Comparison of ENCODE assay signal across 1 fruit fly cellular context in genomic region chrX:3097008-3097407, dm6.
TF ChIP-seq lines count a peak whose summit lies in the region.

No protein-coding gene starts in this region.

TF ChIP-seq in whole organism, embryonic, 481 proteins besides CTCF, POLR2A, EP300 and RAD21 (continued from another document and continues in another):
- peak; percentile 76 for TF ChIP-seq CG11560 (tag; IDR thresholded peaks at IDR 0.05; lab: Robert Waterston, UW)
- peak; percentile 90 for TF ChIP-seq CG13775 (GFP tag; optimal IDR thresholded peaks at IDR 0.05; lab: Kevin White, UChicago)
- TF ChIP-seq Gug (GFP tag; IDR thresholded peaks at IDR 0.05; lab: Robert Waterston, UW), result peak; percentile 90
- peak; percentile 93 for TF ChIP-seq CG12219 (GFP tag; optimal IDR thresholded peaks at IDR 0.05; lab: Kevin White, UChicago)
- no peak for TF ChIP-seq Bgb (GFP tag; IDR thresholded peaks at IDR 0.05; lab: Robert Waterston, UW; ENCODE audit: partially characterized antibody)
- TF ChIP-seq Bdp1 (GFP tag; optimal IDR thresholded peaks at IDR 0.05; lab: Kevin White, UChicago), result peak; percentile 85
- TF ChIP-seq dimm (GFP tag; IDR thresholded peaks at IDR 0.05; lab: Robert Waterston, UW), result peak; percentile 80
- TF ChIP-seq CG3847 (GFP tag; IDR thresholded peaks at IDR 0.05; lab: Robert Waterston, UW), result peak; percentile 74
- TF ChIP-seq BtbVII (GFP tag; optimal IDR thresholded peaks at IDR 0.05; lab: Kevin White, UChicago), result peak; percentile 65
- TF ChIP-seq CG4360 (GFP tag; IDR thresholded peaks at IDR 0.05; lab: Robert Waterston, UW), result peak; percentile 87
- TF ChIP-seq CG3995 (GFP tag; optimal IDR thresholded peaks at IDR 0.05; lab: Kevin White, UChicago), result peak; percentile 14
- peak; percentile 40 for TF ChIP-seq Hand (GFP tag; optimal IDR thresholded peaks at IDR 0.05; lab: Kevin White, UChicago)
- peak; percentile 94 for TF ChIP-seq ken (GFP tag; IDR thresholded peaks at IDR 0.05; lab: Robert Waterston, UW)
- peak; percentile 95 for TF ChIP-seq CG12391 (tag; optimal IDR thresholded peaks at IDR 0.05; lab: Kevin White, UChicago)
- peak; percentile 83 for TF ChIP-seq Fer3 (tag; optimal IDR thresholded peaks at IDR 0.05; lab: Kevin White, UChicago)
- TF ChIP-seq wdn (GFP tag; IDR thresholded peaks at IDR 0.05; lab: Robert Waterston, UW), result peak; percentile 67; the same call in 1 of the 2 replicates
- peak; percentile 29; the same call in 1 of the 2 replicates for TF ChIP-seq GATAe (GFP tag; conservative IDR thresholded peaks at IDR 0.05; lab: Robert Waterston, UW)
- TF ChIP-seq Tbp (GFP tag; optimal IDR thresholded peaks at IDR 0.05; lab: Kevin White, UChicago), result no peak
- peak in 1 of 2 experiments; percentile 47 for TF ChIP-seq crp (GFP tag; optimal IDR thresholded peaks at IDR 0.05; lab: Kevin White, UChicago)
- peak; percentile 63 for TF ChIP-seq seq (GFP tag; IDR thresholded peaks at IDR 0.05; lab: Robert Waterston, UW)
- peak; percentile 88 for TF ChIP-seq esg (GFP tag; conservative IDR thresholded peaks at IDR 0.05; lab: Robert Waterston, UW)
- peak; percentile 90 for TF ChIP-seq tio (GFP tag; optimal IDR thresholded peaks at IDR 0.05; lab: Kevin White, UChicago)
- TF ChIP-seq hb (GFP tag; IDR thresholded peaks at IDR 0.05; lab: Robert Waterston, UW; ENCODE audit: partially characterized antibody), result no peak
- no peak for TF ChIP-seq amos (GFP tag; IDR thresholded peaks at IDR 0.05; lab: Robert Waterston, UW; ENCODE audit: partially characterized antibody)
- TF ChIP-seq CG16863 (GFP tag; optimal IDR thresholded peaks at IDR 0.05; lab: Kevin White, UChicago), result peak; percentile 96
- peak; percentile 68 for TF ChIP-seq CG10274 (GFP tag; optimal IDR thresholded peaks at IDR 0.05; lab: Kevin White, UChicago)
- peak; percentile 94 for TF ChIP-seq NC2α (GFP tag; optimal IDR thresholded peaks at IDR 0.05; lab: Kevin White, UChicago)
- TF ChIP-seq D19A (tag; optimal IDR thresholded peaks at IDR 0.05; lab: Kevin White, UChicago), result peak; percentile 91
- TF ChIP-seq Side (GFP tag; optimal IDR thresholded peaks at IDR 0.05; lab: Kevin White, UChicago), result peak; percentile 94
- peak; percentile 93 for TF ChIP-seq CG6689 (GFP tag; IDR thresholded peaks at IDR 0.05; lab: Robert Waterston, UW)
- peak; percentile 93 for TF ChIP-seq CG8924 (tag; optimal IDR thresholded peaks at IDR 0.05; lab: Kevin White, UChicago)
- peak; percentile 90 for TF ChIP-seq CG8359 (GFP tag; optimal IDR thresholded peaks at IDR 0.05; lab: Kevin White, UChicago; ENCODE audit: borderline replicate concordance)
- TF ChIP-seq CG1832 (GFP tag; optimal IDR thresholded peaks at IDR 0.05; lab: Kevin White, UChicago), result no peak
- peak; percentile 85 for TF ChIP-seq ro (GFP tag; IDR thresholded peaks at IDR 0.05; lab: Robert Waterston, UW)
- TF ChIP-seq CG32532 (GFP tag; IDR thresholded peaks at IDR 0.05; lab: Robert Waterston, UW), result peak; percentile 77
- TF ChIP-seq Poxn (GFP tag; IDR thresholded peaks at IDR 0.05; lab: Robert Waterston, UW), result no peak
- peak; percentile 83 for TF ChIP-seq sob (GFP tag; IDR thresholded peaks at IDR 0.05; lab: Robert Waterston, UW)
- TF ChIP-seq trem (tag; optimal IDR thresholded peaks at IDR 0.05; lab: Kevin White, UChicago), result peak; percentile 94
- peak; percentile 66 for TF ChIP-seq Jarid2 (GFP tag; optimal IDR thresholded peaks at IDR 0.05; lab: Kevin White, UChicago)
- TF ChIP-seq vvl (GFP tag; IDR thresholded peaks at IDR 0.05; lab: Robert Waterston, UW), result peak; percentile 97
- peak; percentile 48 for TF ChIP-seq fd3F (GFP tag; optimal IDR thresholded peaks at IDR 0.05; lab: Kevin White, UChicago)
- no peak for TF ChIP-seq HLH4C (GFP tag; IDR thresholded peaks at IDR 0.05; lab: Robert Waterston, UW; ENCODE audit: partially characterized antibody)
- TF ChIP-seq Dip3 (GFP tag; optimal IDR thresholded peaks at IDR 0.05; lab: Kevin White, UChicago), result peak; percentile 74
- peak; percentile 89 for TF ChIP-seq pb (GFP tag; optimal IDR thresholded peaks at IDR 0.05; lab: Kevin White, UChicago)
- no peak for TF ChIP-seq CG2129 (GFP tag; IDR thresholded peaks at IDR 0.05; lab: Robert Waterston, UW; ENCODE audit: partially characterized antibody)
- peak; percentile 83 for TF ChIP-seq Bteb2 (GFP tag; optimal IDR thresholded peaks at IDR 0.05; lab: Kevin White, UChicago)
- peak; percentile 97 for TF ChIP-seq CG31441 (GFP tag; IDR thresholded peaks at IDR 0.05; lab: Robert Waterston, UW)
- peak; percentile 93 for TF ChIP-seq zf30C (GFP tag; optimal IDR thresholded peaks at IDR 0.05; lab: Kevin White, UChicago)
- TF ChIP-seq tgo (GFP tag; IDR thresholded peaks at IDR 0.05; lab: Robert Waterston, UW), result peak; percentile 89
- peak; percentile 94 for TF ChIP-seq Sox102F (GFP tag; optimal IDR thresholded peaks at IDR 0.05; lab: Kevin White, UChicago)
- TF ChIP-seq mam (GFP tag; optimal IDR thresholded peaks at IDR 0.05; lab: Kevin White, UChicago), result peak; percentile 84
- peak; percentile 91 for TF ChIP-seq dysf (GFP tag; IDR thresholded peaks at IDR 0.05; lab: Robert Waterston, UW)
- TF ChIP-seq CG8089 (GFP tag; optimal IDR thresholded peaks at IDR 0.05; lab: Kevin White, UChicago), result peak; percentile 94
- peak; percentile 96 for TF ChIP-seq Xrp1 (GFP tag; IDR thresholded peaks at IDR 0.05; lab: Robert Waterston, UW)
- peak; percentile 92 for TF ChIP-seq sens-2 (GFP tag; IDR thresholded peaks at IDR 0.05; lab: Robert Waterston, UW)
- peak; percentile 88 for TF ChIP-seq CG17385 (GFP tag; optimal IDR thresholded peaks at IDR 0.05; lab: Kevin White, UChicago)
- peak; percentile 89 for TF ChIP-seq en (GFP tag; optimal IDR thresholded peaks at IDR 0.05; lab: Kevin White, UChicago)
- no peak for TF ChIP-seq knrl (GFP tag; IDR thresholded peaks at IDR 0.05; lab: Robert Waterston, UW; ENCODE audit: partially characterized antibody)
- no peak for TF ChIP-seq lov (optimal IDR thresholded peaks at IDR 0.05; lab: Kevin White, UChicago)
- TF ChIP-seq lov (GFP tag; IDR thresholded peaks at IDR 0.05; lab: Robert Waterston, UW), result peak; percentile 96
- peak; percentile 76 for TF ChIP-seq Nf-YA (GFP tag; IDR thresholded peaks at IDR 0.05; lab: Robert Waterston, UW)
- TF ChIP-seq tx (GFP tag; optimal IDR thresholded peaks at IDR 0.05; lab: Kevin White, UChicago), result peak; percentile 93
- TF ChIP-seq fru (optimal IDR thresholded peaks at IDR 0.05; lab: Kevin White, UChicago), result no peak
- TF ChIP-seq gro (GFP tag; optimal IDR thresholded peaks at IDR 0.05; lab: Kevin White, UChicago), result peak; percentile 67
- TF ChIP-seq ERR (GFP tag; optimal IDR thresholded peaks at IDR 0.05; lab: Kevin White, UChicago), result peak; percentile 85
- TF ChIP-seq pzg (GFP tag; optimal IDR thresholded peaks at IDR 0.05; lab: Kevin White, UChicago), result no peak
- TF ChIP-seq lab (GFP tag; optimal IDR thresholded peaks at IDR 0.05; lab: Kevin White, UChicago), result peak; percentile 88
- TF ChIP-seq CG7271 (tag; optimal IDR thresholded peaks at IDR 0.05; lab: Kevin White, UChicago), result peak; percentile 46
- TF ChIP-seq CG11247 (GFP tag; IDR thresholded peaks at IDR 0.05; lab: Robert Waterston, UW), result peak; percentile 86
- no peak for TF ChIP-seq hbn (GFP tag; IDR thresholded peaks at IDR 0.05; lab: Robert Waterston, UW; ENCODE audit: partially characterized antibody)
- TF ChIP-seq dm (GFP tag; optimal IDR thresholded peaks at IDR 0.05; lab: Kevin White, UChicago), result peak; percentile 87
- peak; percentile 94 for TF ChIP-seq nerfin-1 (tag; optimal IDR thresholded peaks at IDR 0.05; lab: Kevin White, UChicago)
- TF ChIP-seq B-H1 (GFP tag; IDR thresholded peaks at IDR 0.05; lab: Robert Waterston, UW), result peak; percentile 83
- peak; percentile 66 for TF ChIP-seq Dek (tag; optimal IDR thresholded peaks at IDR 0.05; lab: Kevin White, UChicago)
- TF ChIP-seq CG5245 (GFP tag; optimal IDR thresholded peaks at IDR 0.05; lab: Kevin White, UChicago), result peak; percentile 95
- 0 out of 3 replicates have a peak, but pooled peaks have one; percentile 38 for TF ChIP-seq Dbx (GFP tag; IDR thresholded peaks at IDR 0.05; lab: Robert Waterston, UW)
- TF ChIP-seq Sry-β (GFP tag; optimal IDR thresholded peaks at IDR 0.05; lab: Kevin White, UChicago), result peak; percentile 70
- peak; percentile 71 for TF ChIP-seq CG15011 (GFP tag; optimal IDR thresholded peaks at IDR 0.05; lab: Kevin White, UChicago)
- TF ChIP-seq gcm2 (GFP tag; optimal IDR thresholded peaks at IDR 0.05; lab: Kevin White, UChicago), result peak; percentile 78
- TF ChIP-seq cato (GFP tag; optimal IDR thresholded peaks at IDR 0.05; lab: Kevin White, UChicago; ENCODE audit: borderline replicate concordance), result peak; percentile 86
- TF ChIP-seq TFAM (GFP tag; optimal IDR thresholded peaks at IDR 0.05; lab: Kevin White, UChicago), result peak; percentile 82
- peak; percentile 88 for TF ChIP-seq E2f1 (GFP tag; IDR thresholded peaks at IDR 0.05; lab: Robert Waterston, UW)
- no peak for TF ChIP-seq yki (optimal IDR thresholded peaks at IDR 0.05; lab: Kevin White, UChicago)
- TF ChIP-seq pros (GFP tag; optimal IDR thresholded peaks at IDR 0.05; lab: Kevin White, UChicago), result peak; percentile 66
- TF ChIP-seq CG6813 (GFP tag; optimal IDR thresholded peaks at IDR 0.05; lab: Kevin White, UChicago), result peak; percentile 89
- peak; percentile 86 for TF ChIP-seq Sox100B (GFP tag; optimal IDR thresholded peaks at IDR 0.05; lab: Kevin White, UChicago)
- peak; percentile 92 for TF ChIP-seq Awh (GFP tag; IDR thresholded peaks at IDR 0.05; lab: Robert Waterston, UW)
- peak; percentile 80 for TF ChIP-seq CG3163 (GFP tag; optimal IDR thresholded peaks at IDR 0.05; lab: Kevin White, UChicago)
- TF ChIP-seq CG6272 (GFP tag; IDR thresholded peaks at IDR 0.05; lab: Robert Waterston, UW), result peak; percentile 80
- TF ChIP-seq ATbp (GFP tag; optimal IDR thresholded peaks at IDR 0.05; lab: Kevin White, UChicago), result peak; percentile 94
- 0 out of 2 replicates have a peak, but pooled peaks have one; percentile 23 for TF ChIP-seq bowl (GFP tag; IDR thresholded peaks at IDR 0.05; lab: Robert Waterston, UW)
- TF ChIP-seq jumu (GFP tag; optimal IDR thresholded peaks at IDR 0.05; lab: Kevin White, UChicago), result peak; percentile 95
- TF ChIP-seq corto (GFP tag; optimal IDR thresholded peaks at IDR 0.05; lab: Kevin White, UChicago), result peak; percentile 22
- TF ChIP-seq CG1024 (GFP tag; IDR thresholded peaks at IDR 0.05; lab: Robert Waterston, UW), result peak; percentile 89
- peak; percentile 89 for TF ChIP-seq CG17802 (tag; optimal IDR thresholded peaks at IDR 0.05; lab: Kevin White, UChicago)
- TF ChIP-seq Dad (GFP tag; optimal IDR thresholded peaks at IDR 0.05; lab: Kevin White, UChicago), result peak; percentile 90
- TF ChIP-seq CG7963 (GFP tag; IDR thresholded peaks at IDR 0.05; lab: Robert Waterston, UW; ENCODE audit: partially characterized antibody), result no peak
- no peak for TF ChIP-seq Dip2 (GFP tag; IDR thresholded peaks at IDR 0.05; lab: Robert Waterston, UW)
- TF ChIP-seq CG2199 (GFP tag; IDR thresholded peaks at IDR 0.05; lab: Robert Waterston, UW), result peak; percentile 94
- TF ChIP-seq HLH3B (GFP tag; IDR thresholded peaks at IDR 0.05; lab: Robert Waterston, UW), result peak; percentile 90
- peak; percentile 77 for TF ChIP-seq CG10543 (GFP tag; optimal IDR thresholded peaks at IDR 0.05; lab: Kevin White, UChicago)
- peak; percentile 28 for TF ChIP-seq D19B (GFP tag; optimal IDR thresholded peaks at IDR 0.05; lab: Kevin White, UChicago)
- TF ChIP-seq twi (tag; optimal IDR thresholded peaks at IDR 0.05; lab: Kevin White, UChicago), result peak; percentile 98
- TF ChIP-seq CG14441 (GFP tag; IDR thresholded peaks at IDR 0.05; lab: Robert Waterston, UW), result peak; percentile 73
- peak; percentile 79 for TF ChIP-seq Fer1 (GFP tag; optimal IDR thresholded peaks at IDR 0.05; lab: Kevin White, UChicago)
- TF ChIP-seq CG32767 (GFP tag; IDR thresholded peaks at IDR 0.05; lab: Robert Waterston, UW), result peak; percentile 79
- no peak for TF ChIP-seq Dref (GFP tag; IDR thresholded peaks at IDR 0.05; lab: Robert Waterston, UW)
- peak; percentile 88 for TF ChIP-seq wor (GFP tag; IDR thresholded peaks at IDR 0.05; lab: Robert Waterston, UW)
- peak; percentile 91 for TF ChIP-seq CG11504 (tag; optimal IDR thresholded peaks at IDR 0.05; lab: Kevin White, UChicago)
- peak; percentile 94 for TF ChIP-seq slp2 (GFP tag; optimal IDR thresholded peaks at IDR 0.05; lab: Kevin White, UChicago)
- TF ChIP-seq Vsx1 (GFP tag; optimal IDR thresholded peaks at IDR 0.05; lab: Kevin White, UChicago), result peak; percentile 65
- peak; percentile 94 for TF ChIP-seq unpg (GFP tag; optimal IDR thresholded peaks at IDR 0.05; lab: Kevin White, UChicago)
- peak; percentile 94 for TF ChIP-seq Oli (tag; optimal IDR thresholded peaks at IDR 0.05; lab: Kevin White, UChicago)
- no peak; the same call in 1 of the 2 replicates for TF ChIP-seq NFAT (GFP tag; IDR thresholded peaks at IDR 0.05; lab: Robert Waterston, UW)
- peak; percentile 38 for TF ChIP-seq zfh2 (GFP tag; optimal IDR thresholded peaks at IDR 0.05; lab: Kevin White, UChicago)
- peak; percentile 74 for TF ChIP-seq scrt (GFP tag; optimal IDR thresholded peaks at IDR 0.05; lab: Kevin White, UChicago)
- peak; percentile 94 for TF ChIP-seq croc (GFP tag; conservative IDR thresholded peaks at IDR 0.05; lab: Robert Waterston, UW)
- TF ChIP-seq gt (GFP tag; IDR thresholded peaks at IDR 0.05; lab: Robert Waterston, UW), result peak; percentile 84
- peak; percentile 84 for TF ChIP-seq Neu2 (GFP tag; optimal IDR thresholded peaks at IDR 0.05; lab: Kevin White, UChicago; ENCODE audit: borderline replicate concordance)
- TF ChIP-seq jigr1 (GFP tag; IDR thresholded peaks at IDR 0.05; lab: Robert Waterston, UW), result peak; percentile 78; the same call in 2 of the 3 replicates
- peak; percentile 39 for TF ChIP-seq CG18011 (GFP tag; optimal IDR thresholded peaks at IDR 0.05; lab: Kevin White, UChicago)
- peak; percentile 73 for TF ChIP-seq Meics (GFP tag; optimal IDR thresholded peaks at IDR 0.05; lab: Kevin White, UChicago)
- TF ChIP-seq CG7556 (GFP tag; optimal IDR thresholded peaks at IDR 0.05; lab: Kevin White, UChicago), result peak; percentile 90
- peak; percentile 76 for TF ChIP-seq CG4282 (GFP tag; optimal IDR thresholded peaks at IDR 0.05; lab: Kevin White, UChicago)
- peak; percentile 94 for TF ChIP-seq CG13424 (tag; optimal IDR thresholded peaks at IDR 0.05; lab: Kevin White, UChicago)
- peak; percentile 84 for TF ChIP-seq ssp (GFP tag; IDR thresholded peaks at IDR 0.05; lab: Robert Waterston, UW)
- peak; percentile 65 for TF ChIP-seq CG13296 (GFP tag; optimal IDR thresholded peaks at IDR 0.05; lab: Kevin White, UChicago)
- peak; percentile 82 for TF ChIP-seq fd102C (GFP tag; optimal IDR thresholded peaks at IDR 0.05; lab: Kevin White, UChicago)
- peak; percentile 95 for TF ChIP-seq Mes4 (GFP tag; optimal IDR thresholded peaks at IDR 0.05; lab: Kevin White, UChicago)
- TF ChIP-seq Dp (GFP tag; optimal IDR thresholded peaks at IDR 0.05; lab: Kevin White, UChicago), result no peak
- no peak for TF ChIP-seq Dfd (GFP tag; optimal IDR thresholded peaks at IDR 0.05; lab: Kevin White, UChicago)
